Worm (Caenorhabditis elegans) whole organism, L4/young adult: ENCODE data around the gene F58B4.7.

Source experiments
- W03F9.2 ChIP-seq: fragments of 150-350 bp; optimal IDR thresholded peaks from 2 replicates; lab custom pipeline; 2014; ENCODE audit warnings: missing biosample characterization, missing genetic modification characterization
- dao-5 ChIP-seq: sonication (generic microtip); optimal IDR thresholded peaks from 2 replicates; lab custom pipeline; 2016; ENCODE audit warnings: missing genotype, missing genetic modification characterization, moderate library complexity, missing compliant biosample characterization
- him-1 ChIP-seq: sonication (generic microtip); optimal IDR thresholded peaks from 2 replicates; lab custom pipeline; 2016; ENCODE audit warnings: missing genotype, missing genetic modification reagents, missing genetic modification characterization, missing compliant biosample characterization

- TF ChIP-seq W03F9.2 (tag; lab: Kevin White, UChicago) (no peak), him-1 (tag; lab: Kevin White, UChicago) (no peak), dao-5 (tag; lab: Kevin White, UChicago) (no peak)
Measured at ce11 chrV:10947210-10947609, 24.1 kb upstream of the F58B4.7 start.
